Fruit fly (Drosophila melanogaster) ovary, adult (tissue): ENCODE results near the gene Ypel.

Experiments used
- CG17801 ChIP-seq: fragments of 200-800 bp; optimal IDR thresholded peaks from 2 replicates; lab custom pipeline; 2019; ENCODE audit warnings: missing biosample characterization, mild to moderate bottlenecking, missing genetic modification characterization, moderate library complexity; ENCODE audit not compliant: partially characterized antibody

Gene Ypel

DNA sequence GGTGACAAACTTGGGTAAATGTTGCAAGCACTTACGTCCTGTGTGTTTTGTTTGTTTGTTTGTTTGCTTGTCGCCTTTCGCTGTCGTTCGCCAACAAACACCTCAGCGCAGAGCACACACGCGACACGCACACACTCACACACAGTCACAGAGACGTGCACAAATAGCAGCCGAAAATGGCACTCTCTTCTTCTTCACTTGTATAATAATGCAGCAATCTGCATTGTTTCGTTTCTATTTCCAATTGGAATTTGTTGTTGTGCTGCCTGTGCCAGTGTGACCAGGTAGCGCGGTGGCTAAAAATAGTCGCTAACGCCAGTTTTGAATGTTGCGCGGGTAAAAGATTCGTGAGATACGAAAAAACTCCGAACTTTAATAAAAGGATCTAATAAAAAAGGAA is at the start of gene Ypel:
Gene Ypel (minus strand): TSS at position 257 of the 400 bp plus-strand sequence.
- no peak for TF ChIP-seq CG17801 (GFP tag; lab: Kevin White, UChicago)

DNA sequence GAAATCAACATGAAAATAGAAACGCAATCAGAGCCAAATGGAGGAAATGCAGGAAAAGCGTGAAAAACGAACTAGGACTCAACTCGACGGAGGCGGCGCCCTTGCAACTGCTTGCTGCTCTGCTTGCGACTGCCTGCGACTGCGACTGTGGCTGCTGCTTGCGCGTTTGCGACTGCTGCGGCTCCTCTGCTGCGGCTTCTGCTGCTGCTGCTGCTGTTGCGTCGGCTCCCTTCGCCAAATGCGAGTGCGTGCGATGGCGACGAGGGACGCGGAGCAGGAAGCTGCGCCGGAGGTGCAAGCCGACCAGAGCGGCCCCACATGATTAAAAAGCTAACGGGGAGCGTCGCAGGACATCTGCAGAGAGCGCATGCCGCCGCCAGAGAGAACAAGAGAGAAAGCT is 49.0 kb upstream of the Ypel start:
- no peak for TF ChIP-seq CG17801 (GFP tag; lab: Kevin White, UChicago)

DNA sequence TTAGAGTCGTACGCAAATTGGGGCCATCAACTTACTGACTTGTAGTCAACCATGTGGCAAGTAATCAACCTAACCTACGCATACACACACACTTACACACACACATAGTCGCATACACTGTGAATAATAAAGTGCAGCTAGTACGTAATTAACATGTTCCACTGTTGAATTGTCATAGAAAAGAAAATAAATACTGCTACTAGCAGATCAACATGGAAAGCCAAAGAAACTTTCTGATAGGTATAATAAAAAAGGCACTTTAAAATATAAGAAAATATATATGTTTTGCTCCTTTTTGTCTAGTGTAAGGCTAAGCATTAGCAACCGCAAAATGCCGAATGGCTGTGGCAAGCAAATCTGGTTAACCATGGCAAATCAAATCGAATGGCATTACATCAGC is 47.4 kb upstream of the Ypel start:
- no peak for TF ChIP-seq CG17801 (GFP tag; lab: Kevin White, UChicago)

DNA sequence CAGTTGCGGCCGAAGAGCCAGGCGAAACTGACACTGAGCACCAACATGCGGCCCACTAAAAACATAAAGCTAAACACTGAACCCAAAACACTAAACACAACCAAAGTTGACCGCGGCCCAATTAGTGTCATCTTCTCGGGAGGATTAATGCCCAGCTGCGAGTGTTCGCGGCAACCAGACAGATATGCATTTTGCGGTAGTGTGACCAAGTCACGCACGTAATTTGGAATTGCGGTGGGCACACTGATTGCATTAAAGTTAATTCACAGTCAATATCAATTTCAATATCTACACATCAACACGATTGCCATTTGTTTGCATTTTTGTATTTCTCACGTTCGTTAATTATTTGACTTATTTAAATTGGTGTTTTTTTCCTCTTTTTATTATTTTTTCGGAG is 44.1 kb upstream of the Ypel start:
- TF ChIP-seq CG17801 (GFP tag; lab: Kevin White, UChicago), result no peak

DNA sequence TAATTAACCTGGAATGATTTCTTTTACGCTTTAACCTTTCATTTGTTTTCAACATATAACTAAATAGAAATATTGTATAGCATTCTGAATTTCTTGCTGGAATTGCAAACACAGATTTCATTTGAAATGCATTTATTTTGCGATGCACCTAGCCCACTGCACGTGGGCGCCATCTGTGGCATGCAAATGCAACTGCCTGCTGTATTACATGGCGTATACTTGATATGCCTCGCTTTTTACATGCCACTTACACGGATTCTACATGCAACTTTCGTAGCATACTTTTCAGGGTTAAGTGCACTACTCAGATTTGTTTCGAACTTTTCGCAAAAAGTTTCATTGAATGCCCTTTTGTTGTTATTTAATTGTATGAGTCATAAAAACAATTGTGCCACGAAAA is 40.6 kb upstream of the Ypel start:
- TF ChIP-seq CG17801 (GFP tag; lab: Kevin White, UChicago), result no peak

DNA sequence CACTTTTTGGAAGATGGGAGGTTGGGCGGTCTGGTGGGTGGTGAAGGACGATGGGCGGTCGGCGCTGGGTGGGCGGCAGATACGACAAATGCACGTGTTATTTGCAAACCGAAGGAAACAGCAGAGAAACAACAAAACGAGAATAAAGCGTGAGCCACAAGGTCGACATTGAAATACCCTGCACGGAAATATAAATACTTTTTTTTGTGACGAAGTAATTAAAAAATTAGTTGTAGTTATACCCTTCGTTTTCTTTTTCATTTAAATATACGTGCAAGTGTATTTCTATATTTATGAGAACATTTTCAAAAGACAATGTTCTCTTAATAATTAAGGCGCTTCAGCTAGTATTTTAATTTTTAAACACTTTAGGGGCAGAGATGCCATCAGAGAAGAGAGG is 38.5 kb upstream of the Ypel start:
- TF ChIP-seq CG17801 (GFP tag; lab: Kevin White, UChicago), result no peak

DNA sequence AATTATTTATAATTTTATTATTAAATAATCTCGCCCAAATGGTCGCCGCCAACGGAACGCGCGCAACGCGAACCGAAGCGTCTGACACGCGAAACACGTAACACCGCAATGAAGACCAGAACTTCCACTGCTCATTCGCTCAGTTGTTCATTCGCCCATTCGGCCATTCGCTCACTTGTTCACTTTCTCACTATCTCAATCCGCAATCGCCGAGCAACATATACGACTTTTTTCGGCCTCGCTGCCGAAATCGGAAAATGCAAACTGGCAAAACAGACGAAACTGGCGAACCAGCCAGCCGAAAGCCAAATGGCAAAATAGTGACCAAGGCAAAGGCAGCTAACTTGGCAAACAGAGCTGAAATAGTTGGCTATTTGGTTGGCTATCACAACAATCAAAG is 37.8 kb upstream of the Ypel start:
- TF ChIP-seq CG17801 (GFP tag; lab: Kevin White, UChicago), result no peak

DNA sequence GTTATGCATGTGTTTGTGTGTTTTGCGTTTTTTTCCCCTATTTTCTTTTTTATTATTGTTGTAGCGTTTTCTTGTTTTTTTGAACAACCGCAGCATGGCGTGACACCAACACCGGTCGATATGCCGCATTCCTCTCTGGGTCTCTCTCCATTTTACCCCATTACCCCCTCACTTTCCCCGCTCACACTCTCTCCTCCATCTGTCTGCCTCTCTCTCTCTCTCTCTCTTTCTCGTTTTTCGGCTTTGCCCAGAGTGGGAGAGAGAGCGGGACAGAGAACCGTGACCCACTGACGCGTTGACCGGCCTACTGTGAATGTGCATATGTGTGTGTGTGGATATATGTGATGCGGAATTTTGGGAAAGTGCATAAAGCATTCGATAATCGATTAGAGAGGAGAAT is 35.2 kb upstream of the Ypel start:
- TF ChIP-seq CG17801 (GFP tag; lab: Kevin White, UChicago), result no peak

DNA sequence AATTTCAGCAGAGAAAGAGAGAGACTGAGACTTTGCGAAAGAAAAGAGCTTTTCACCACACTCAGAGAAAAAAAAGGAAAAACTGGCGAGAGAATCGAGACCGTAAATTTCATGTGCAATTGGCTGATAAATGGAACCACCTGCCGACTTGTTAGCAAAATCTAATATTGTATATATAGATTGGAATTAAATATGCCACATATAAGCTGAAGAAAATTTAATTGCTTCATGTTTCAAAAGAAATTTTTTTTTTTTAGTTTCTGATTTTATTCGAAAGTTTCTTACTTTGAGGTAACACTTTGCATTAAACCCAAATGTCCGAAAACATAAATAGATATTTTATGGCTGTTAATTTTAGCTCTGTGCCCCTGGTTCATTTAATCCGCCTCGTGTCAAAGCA is 32.6 kb upstream of the Ypel start:
- no peak for TF ChIP-seq CG17801 (GFP tag; lab: Kevin White, UChicago)

DNA sequence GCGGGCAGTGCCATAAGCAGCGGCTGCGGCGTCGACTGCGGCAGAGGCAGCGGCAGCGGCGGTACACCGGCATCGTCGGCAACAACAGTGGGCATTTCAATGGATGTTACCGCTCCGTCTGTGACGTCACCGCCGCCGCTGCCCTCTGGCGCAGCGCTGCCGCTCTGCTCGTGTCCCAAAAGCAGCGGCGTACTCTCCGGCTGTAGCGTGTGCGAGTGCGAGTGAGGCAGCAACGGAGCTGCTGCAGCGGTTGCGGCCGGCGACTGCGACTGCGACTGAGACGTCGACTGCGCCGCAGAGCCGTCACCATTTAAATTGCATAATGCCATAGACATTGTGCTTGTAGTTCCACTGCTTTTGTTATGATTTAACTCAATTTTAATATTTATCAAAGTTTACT is 31.4 kb upstream of the Ypel start:
- TF ChIP-seq CG17801 (GFP tag; lab: Kevin White, UChicago), result no peak

DNA sequence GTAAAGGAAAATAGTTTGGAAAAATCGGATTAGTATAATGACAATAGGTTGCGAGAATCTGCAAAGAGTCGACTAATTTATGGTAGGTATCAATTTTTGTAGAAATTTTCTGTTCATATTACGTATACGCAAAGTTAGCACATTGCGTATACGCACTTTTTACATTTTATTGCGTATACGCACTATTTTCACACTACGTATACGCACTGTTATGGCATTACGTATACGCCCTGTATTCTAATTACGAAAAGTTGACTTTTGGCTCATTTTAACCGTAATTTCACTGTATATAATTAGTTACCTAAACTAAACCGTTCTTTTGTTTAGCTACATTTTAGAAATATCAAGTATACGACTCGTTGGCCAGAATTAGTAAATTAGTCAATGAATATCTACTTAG is 30.7 kb upstream of the Ypel start:
- no peak for TF ChIP-seq CG17801 (GFP tag; lab: Kevin White, UChicago)

DNA sequence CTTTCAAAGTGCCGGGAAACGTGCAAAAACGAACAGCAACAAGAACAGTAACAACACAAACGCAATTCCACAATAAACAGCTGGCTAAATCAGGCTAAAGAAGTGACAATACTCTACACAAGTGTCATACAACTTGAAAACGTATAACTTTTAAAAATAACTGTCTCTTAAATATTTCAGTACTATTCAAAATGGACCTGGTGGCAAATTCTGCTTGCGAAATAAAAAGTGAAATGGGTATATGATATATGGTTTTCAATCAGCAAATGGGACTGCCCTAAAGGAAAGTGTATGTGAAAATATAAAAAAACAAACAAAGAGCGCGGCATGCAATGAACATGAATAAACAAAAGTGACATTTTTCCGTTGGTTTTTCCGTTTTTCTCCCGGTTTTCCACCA is 29.7 kb upstream of the Ypel start:
- no peak for TF ChIP-seq CG17801 (GFP tag; lab: Kevin White, UChicago)

DNA sequence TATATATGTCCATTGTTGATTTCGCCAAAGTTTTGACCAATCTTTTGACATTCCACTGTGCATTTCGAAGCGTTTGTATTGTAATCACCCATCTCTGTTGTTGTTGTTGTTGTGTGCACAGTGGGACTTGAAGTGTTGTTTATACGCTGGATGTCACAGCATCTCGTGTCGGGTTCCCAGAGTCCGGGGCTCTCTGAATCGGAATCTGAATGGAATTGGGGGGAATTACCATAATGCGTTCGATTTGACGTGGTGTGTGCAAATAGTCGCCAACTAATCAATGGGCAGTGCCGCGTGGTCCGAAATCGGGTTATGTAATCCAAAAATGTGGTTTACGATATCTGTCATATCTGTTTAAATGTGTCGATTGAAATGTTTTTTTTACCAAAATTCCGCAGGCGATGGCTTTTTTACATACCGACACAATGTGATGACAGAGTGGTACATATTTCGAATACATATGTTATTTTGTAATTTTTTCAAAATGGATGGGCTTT is 21.9 kb upstream of the Ypel start:
- no peak for TF ChIP-seq CG17801 (GFP tag; lab: Kevin White, UChicago)

DNA sequence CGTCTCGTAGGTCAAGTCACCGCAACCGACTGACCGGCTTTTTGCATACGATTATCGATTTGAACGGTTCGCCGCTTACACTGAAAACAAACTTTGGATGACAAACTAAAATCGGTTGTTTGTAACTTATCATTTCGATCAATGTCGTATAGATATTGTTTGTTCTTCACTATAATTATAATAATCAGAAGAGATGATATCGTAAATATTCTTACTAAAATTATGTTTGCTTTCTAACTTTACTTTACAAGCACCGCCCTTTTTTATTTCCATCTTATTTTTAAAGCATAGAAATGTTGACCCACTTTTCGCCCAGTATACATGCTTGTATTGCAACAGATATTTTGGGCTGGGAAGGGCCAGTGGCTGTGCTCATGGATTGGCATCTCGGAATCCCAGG is 20.9 kb upstream of the Ypel start, which contains the start of gene CG2961:
Gene CG2961 (minus strand): TSS at position 16 of the 400 bp plus-strand sequence.
- TF ChIP-seq CG17801 (GFP tag; lab: Kevin White, UChicago), result no peak

DNA sequence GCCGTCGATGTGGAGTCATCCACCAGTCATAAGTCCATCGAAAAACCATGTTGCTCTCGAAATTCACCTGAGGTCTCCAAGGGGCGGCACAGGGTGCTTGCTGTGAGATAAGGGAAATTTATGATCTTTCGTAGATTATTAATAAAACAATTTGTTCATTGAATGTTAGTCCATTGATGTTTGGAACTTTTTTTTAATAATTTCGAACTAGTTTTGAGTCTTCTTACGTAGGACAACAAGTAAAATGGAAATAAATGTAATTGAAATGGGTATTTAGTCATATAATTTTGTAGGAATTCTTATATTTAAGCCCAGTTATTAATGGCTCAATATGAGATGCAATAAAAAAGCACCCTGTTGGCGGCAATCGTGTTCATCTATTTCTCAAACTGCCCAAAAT is 20.3 kb upstream of the Ypel start:
- TF ChIP-seq CG17801 (GFP tag; lab: Kevin White, UChicago), result peak; percentile 28

DNA sequence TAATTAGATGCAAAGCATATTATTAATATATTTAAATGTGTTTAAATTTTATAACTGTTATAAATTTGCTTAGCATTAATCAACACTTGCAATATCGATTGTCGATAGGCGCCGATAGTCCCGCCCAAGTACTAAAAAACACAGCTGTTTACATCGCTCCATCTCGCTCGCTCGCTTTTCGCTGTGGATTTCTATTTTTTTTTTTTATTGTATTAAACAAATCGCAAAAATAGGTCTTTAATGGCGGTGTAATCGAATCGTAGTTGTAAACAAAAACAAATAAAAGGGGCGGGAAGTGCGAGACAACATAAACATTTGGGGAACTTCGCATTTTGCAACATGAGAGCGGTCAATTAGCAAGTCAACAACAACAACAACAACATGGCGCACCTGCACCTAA is 7.8 kb upstream of the Ypel start, which contains the start of gene CG34408:
Gene CG34408 (plus strand): TSS at position 156 of the 400 bp plus-strand sequence.
- peak; percentile 48 for TF ChIP-seq CG17801 (GFP tag; lab: Kevin White, UChicago)

DNA sequence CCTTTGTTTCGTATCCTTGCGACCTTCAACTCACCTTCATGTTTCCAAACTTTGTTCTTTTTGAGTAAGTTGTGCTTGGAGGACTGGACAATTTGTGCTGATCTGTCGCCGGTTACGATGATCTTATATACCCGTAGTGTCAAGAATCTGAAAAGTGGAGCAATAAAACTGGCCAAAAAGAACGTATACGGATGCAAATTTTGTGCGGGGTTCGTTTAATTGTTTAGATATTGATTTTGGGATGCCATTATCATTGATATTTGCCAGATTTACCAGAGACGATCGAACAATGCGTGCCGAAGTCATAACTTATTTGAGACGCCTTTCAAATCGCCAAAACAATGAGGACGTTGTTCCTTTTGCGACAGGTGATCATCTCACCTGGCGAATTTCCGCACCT is 6.9 kb upstream of the Ypel start, which contains the start of gene CG15308:
Gene CG15308 (minus strand): TSS at position 101 of the 400 bp plus-strand sequence.
- no peak for TF ChIP-seq CG17801 (GFP tag; lab: Kevin White, UChicago)
